Worm (Caenorhabditis elegans) whole organism, mixed stage, embryonic: ENCODE results near the gene lron-5.

Source experiments
- lin-32 ChIP-seq: fragments of 200-800 bp; sonication (Bioruptor generic); optimal IDR thresholded peaks from 2 replicates; lab custom pipeline; 2018; ENCODE audit warnings: mild to moderate bottlenecking, missing genetic modification characterization, missing compliant biosample characterization
- lsy-2 ChIP-seq: fragments of 150-350 bp; optimal IDR thresholded peaks from 2 replicates; lab custom pipeline; 2014; ENCODE audit warnings: missing biosample characterization, missing genetic modification characterization
- pha-4 ChIP-seq: fragments of 150-350 bp; optimal IDR thresholded peaks from 2 replicates; lab custom pipeline; 2018; ENCODE audit warnings: missing biosample characterization, missing genetic modification reagents, missing genetic modification characterization
- sem-2 ChIP-seq: fragments of 200-800 bp; sonication (Bioruptor generic); optimal IDR thresholded peaks from 2 replicates; lab custom pipeline; 2018; ENCODE audit warnings: mild to moderate bottlenecking, missing genetic modification characterization, missing compliant biosample characterization

DNA sequence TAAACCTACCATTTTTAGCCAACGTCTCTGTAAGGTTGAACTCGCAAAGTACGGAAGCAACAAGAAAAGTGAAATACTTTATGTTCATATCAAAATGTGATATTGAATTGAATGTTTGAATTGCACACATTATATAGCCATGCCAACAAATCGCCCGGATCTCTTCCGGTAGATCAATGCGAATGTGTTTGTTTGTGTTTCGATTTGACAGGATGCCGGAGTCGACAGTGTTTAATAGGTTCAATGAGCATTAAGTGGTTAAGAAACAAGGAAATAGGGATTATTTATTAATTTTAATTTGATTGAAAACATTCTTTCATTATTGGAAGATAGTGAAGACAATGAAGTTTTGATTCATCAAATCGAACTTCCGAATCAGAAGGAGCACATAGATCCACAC is 23.4 kb downstream of the lron-5 start, which contains the start of gene pqn-29:
- TF ChIP-seq pha-4 (tag; lab: Kevin White, UChicago) (no peak), lsy-2 (tag; lab: Kevin White, UChicago) (no peak), sem-2 (GFP tag; lab: Kevin White, UChicago) (no peak), lin-32 (GFP tag; lab: Kevin White, UChicago) (no peak)
